Worm (Caenorhabditis elegans) whole organism, L3 larva: ENCODE results near the gene fbxa-133.
"Not testable (repeated sequence)": the region's sequence is repeated elsewhere in the genome, so short reads cannot be mapped to it uniquely, and the experiment has no call there.

Experiments used
- R02D3.7 ChIP-seq: fragments of 150-350 bp; optimal IDR thresholded peaks from 2 replicates; lab custom pipeline; 2014; ENCODE audit warnings: missing biosample characterization, missing genetic modification characterization
- ZK546.5 ChIP-seq: sonication (generic microtip); optimal IDR thresholded peaks from 2 replicates; lab custom pipeline; 2017; ENCODE audit warnings: missing biosample characterization, missing genetic modification characterization
- ceh-16 ChIP-seq: sonication (generic microtip); optimal IDR thresholded peaks from 2 replicates; lab custom pipeline; 2017; ENCODE audit warnings: missing biosample characterization, missing genetic modification characterization
- ceh-28 ChIP-seq: fragments of 150-350 bp; optimal IDR thresholded peaks from 2 replicates; lab custom pipeline; 2014; ENCODE audit warnings: missing biosample characterization, missing genetic modification reagents, missing genetic modification characterization
- ceh-82 ChIP-seq: fragments of 150-350 bp; optimal IDR thresholded peaks from 2 replicates; lab custom pipeline; 2014; ENCODE audit warnings: missing biosample characterization, missing genetic modification characterization
- egl-27 ChIP-seq: sonication (generic microtip); optimal IDR thresholded peaks from 4 replicates; lab custom pipeline; 2017; ENCODE audit warnings: missing biosample characterization, missing genetic modification reagents, missing genetic modification characterization
- egl-5 ChIP-seq: fragments of 150-350 bp; optimal IDR thresholded peaks from 2 replicates; lab custom pipeline; 2017; ENCODE audit warnings: missing biosample characterization, missing genetic modification reagents, missing genetic modification characterization, inconsistent platforms
- elt-2 ChIP-seq: sonication (generic microtip); optimal IDR thresholded peaks from 2 replicates; lab custom pipeline; 2016; ENCODE audit warnings: missing genetic modification reagents, mild to moderate bottlenecking, missing genetic modification characterization, missing compliant biosample characterization
- elt-3 ChIP-seq, 3 experiments: fragments of 150-350 bp in 1 of 3; sonication (generic microtip) in 2 of 3; optimal IDR thresholded peaks; 2 replicates in 2 of 3; 4 replicates in 1 of 3; lab custom pipeline; 2014 to 2017; ENCODE audit warnings: missing biosample characterization in 3 of 3, missing genetic modification characterization in 3 of 3
- eor-1 ChIP-seq, 2 experiments: fragments of 150-350 bp; optimal IDR thresholded peaks; 2 replicates each; lab custom pipeline; 2014 to 2018; ENCODE audit warnings: missing biosample characterization in 2 of 2, missing genetic modification characterization in 2 of 2
- fkh-10 ChIP-seq: sonication (generic microtip); optimal IDR thresholded peaks from 2 replicates; lab custom pipeline; 2017; ENCODE audit warnings: missing biosample characterization, missing genetic modification reagents, missing genetic modification characterization
- fkh-2 ChIP-seq: fragments of 150-350 bp; optimal IDR thresholded peaks from 2 replicates; lab custom pipeline; 2014; ENCODE audit warnings: missing biosample characterization, missing genetic modification reagents, missing genetic modification characterization
- fos-1 ChIP-seq: fragments of 150-350 bp; optimal IDR thresholded peaks from 2 replicates; lab custom pipeline; 2014; ENCODE audit warnings: missing biosample characterization, missing genetic modification characterization
- hmg-11 ChIP-seq: sonication (generic microtip); optimal IDR thresholded peaks from 2 replicates; lab custom pipeline; 2016; ENCODE audit warnings: missing genetic modification characterization, missing compliant biosample characterization
- lin-15B ChIP-seq: fragments of 150-350 bp; optimal IDR thresholded peaks from 2 replicates; lab custom pipeline; 2014; ENCODE audit warnings: missing biosample characterization, missing genetic modification characterization
- lin-39 ChIP-seq: fragments of 150-350 bp; optimal IDR thresholded peaks from 2 replicates; lab custom pipeline; 2018; ENCODE audit warnings: missing biosample characterization, missing genetic modification reagents, missing genetic modification characterization
- lsy-12 ChIP-seq: sonication (generic microtip); optimal IDR thresholded peaks from 2 replicates; lab custom pipeline; 2016; ENCODE audit warnings: mild to moderate bottlenecking, missing genetic modification characterization, missing compliant biosample characterization
- mml-1 ChIP-seq: fragments of 150-350 bp; sonication (generic microtip); optimal IDR thresholded peaks from 3 replicates; lab custom pipeline; 2014; ENCODE audit warnings: missing biosample characterization, missing genetic modification characterization
- nfya-1 ChIP-seq: sonication (generic microtip); optimal IDR thresholded peaks from 2 replicates; lab custom pipeline; 2017; ENCODE audit warnings: missing genetic modification characterization, mild to moderate bottlenecking, missing compliant biosample characterization, antibody characterized with exemption, moderate library complexity; ENCODE audit not compliant: insufficient read depth
- nhr-11 ChIP-seq: fragments of 150-350 bp; optimal IDR thresholded peaks from 2 replicates; lab custom pipeline; 2014; ENCODE audit warnings: missing biosample characterization, missing genetic modification characterization
- nhr-12 ChIP-seq: fragments of 150-350 bp; optimal IDR thresholded peaks from 2 replicates; lab custom pipeline; 2014; ENCODE audit warnings: missing biosample characterization, missing genetic modification characterization
- nhr-23 ChIP-seq: fragments of 150-350 bp; optimal IDR thresholded peaks from 2 replicates; lab custom pipeline; 2014; ENCODE audit warnings: missing biosample characterization, missing genetic modification reagents, missing genetic modification characterization
- nhr-237 ChIP-seq: fragments of 150-350 bp; optimal IDR thresholded peaks from 2 replicates; lab custom pipeline; 2014; ENCODE audit warnings: missing biosample characterization, missing genetic modification characterization
- nhr-28 ChIP-seq: fragments of 150-350 bp; optimal IDR thresholded peaks from 2 replicates; lab custom pipeline; 2014; ENCODE audit warnings: missing biosample characterization, missing genetic modification characterization
- nhr-43 ChIP-seq: sonication (generic microtip); optimal IDR thresholded peaks from 2 replicates; lab custom pipeline; 2016; ENCODE audit warnings: mild to moderate bottlenecking, missing genetic modification characterization, missing compliant biosample characterization; ENCODE audit not compliant: poor library complexity, severe bottlenecking
- pha-4 ChIP-seq: fragments of 150-350 bp; optimal IDR thresholded peaks from 2 replicates; lab custom pipeline; 2014; ENCODE audit warnings: missing biosample characterization, missing genetic modification reagents, missing genetic modification characterization
- pqm-1 ChIP-seq: fragments of 150-350 bp; optimal IDR thresholded peaks from 2 replicates; lab custom pipeline; 2017; ENCODE audit warnings: missing biosample characterization, missing genetic modification characterization, inconsistent platforms
- snpc-4 ChIP-seq: fragments of 150-350 bp; optimal IDR thresholded peaks from 2 replicates; lab custom pipeline; 2014; ENCODE audit warnings: missing biosample characterization, missing genetic modification characterization
- tbx-2 ChIP-seq: sonication (generic microtip); optimal IDR thresholded peaks from 2 replicates; lab custom pipeline; 2016; ENCODE audit warnings: mild to moderate bottlenecking, missing genetic modification characterization, missing compliant biosample characterization
- unc-39 ChIP-seq: sonication (generic microtip); optimal IDR thresholded peaks from 4 replicates; lab custom pipeline; 2017; ENCODE audit warnings: missing biosample characterization, missing genetic modification characterization
- unc-62 ChIP-seq: fragments of 150-350 bp; sonication (generic microtip); optimal IDR thresholded peaks from 4 replicates; lab custom pipeline; 2014; ENCODE audit warnings: missing biosample characterization, missing genetic modification reagents, missing genetic modification characterization
- zag-1 ChIP-seq: fragments of 150-350 bp; optimal IDR thresholded peaks from 2 replicates; lab custom pipeline; 2014; ENCODE audit warnings: missing biosample characterization, missing genetic modification characterization

fbxa-133 gene

ce11 chrV:17584352-17584843 lies at the start of gene fbxa-133:
fbxa-133 (plus strand) TSS chrV:17584793.
- TF ChIP-seq eor-1 (tag; optimal IDR thresholded peaks at IDR 0.05; lab: Kevin White, UChicago); fkh-2 (tag; lab: Kevin White, UChicago); nhr-23 (tag; lab: Kevin White, UChicago): not testable (repeated sequence)

DNA sequence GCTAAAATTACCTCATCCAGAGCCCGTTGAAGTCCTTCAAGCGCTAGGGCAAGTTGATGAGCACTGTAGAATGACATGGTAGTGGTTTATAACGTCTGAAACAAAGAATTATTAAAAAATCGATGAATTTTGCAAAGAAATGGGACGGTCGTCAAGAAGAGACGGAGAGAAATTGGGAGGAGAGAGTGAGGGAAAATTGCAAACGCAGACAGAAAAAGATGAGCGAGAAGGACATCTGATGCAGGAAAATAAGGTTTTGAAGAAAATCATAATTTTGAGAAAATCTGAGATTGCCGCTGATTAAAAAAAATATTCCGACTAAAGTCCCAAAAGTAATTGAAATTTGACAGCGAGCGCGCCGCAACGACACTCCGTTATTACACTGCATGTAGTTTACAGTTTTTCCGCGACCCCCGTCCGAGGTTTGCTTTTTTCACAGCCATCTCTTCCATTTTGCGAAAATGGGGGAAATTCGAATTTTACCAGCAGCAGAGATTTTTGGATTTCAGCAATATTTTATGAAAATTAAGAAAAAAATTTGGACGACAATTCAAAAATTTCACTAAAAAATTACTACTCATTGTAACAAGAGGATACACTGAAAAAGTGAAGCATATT lies 46.2 kb upstream of the fbxa-133 start, which contains the start of gene C18D4.6:
C18D4.6 (minus strand) TSS at position 97 of the 618 bp plus-strand sequence.
- TF ChIP-seq zag-1 (tag; lab: Kevin White, UChicago) (no peak), tbx-2 (no peak), pha-4 (tag; lab: Kevin White, UChicago) (peak; percentile 23), nhr-28 (tag; lab: Kevin White, UChicago) (no peak), nhr-43 (no peak), lsy-12 (tag; lab: Kevin White, UChicago) (no peak), lin-39 (tag; lab: Kevin White, UChicago) (no peak), lin-15B (tag; lab: Kevin White, UChicago) (peak; percentile 32)

- no peak for TF ChIP-seq egl-5 (tag; lab: Kevin White, UChicago)
- TF ChIP-seq nhr-237 = no peak
- no peak for TF ChIP-seq nhr-12 (tag; lab: Kevin White, UChicago)
- TF ChIP-seq lsy-12 (tag; lab: Kevin White, UChicago) = no peak
- no peak for TF ChIP-seq eor-1 (tag; optimal IDR thresholded peaks at IDR 0.05; lab: Kevin White, UChicago)
- TF ChIP-seq snpc-4 = no peak
- no peak for TF ChIP-seq tbx-2
- TF ChIP-seq unc-39 (tag; lab: Kevin White, UChicago) = no peak
- no peak for TF ChIP-seq nhr-11 (tag; lab: Kevin White, UChicago)
- TF ChIP-seq egl-27 = no peak
- TF ChIP-seq pqm-1 (tag; lab: Kevin White, UChicago) = no peak
- TF ChIP-seq nhr-43 = no peak
- no peak for TF ChIP-seq elt-3 (tag; optimal IDR thresholded peaks at IDR 0.05; lab: Kevin White, UChicago)
- no peak for TF ChIP-seq fos-1 (tag; lab: Kevin White, UChicago)
- no peak for TF ChIP-seq ceh-28 (tag; lab: Kevin White, UChicago)
- no peak for TF ChIP-seq ceh-82 (tag; lab: Kevin White, UChicago)
- TF ChIP-seq elt-2 (tag; lab: Kevin White, UChicago) = no peak
- TF ChIP-seq ceh-16 (tag; lab: Kevin White, UChicago) = no peak
Observed at ce11 chrV:17539289-17539688, 45.3 kb upstream of the fbxa-133 start.

DNA sequence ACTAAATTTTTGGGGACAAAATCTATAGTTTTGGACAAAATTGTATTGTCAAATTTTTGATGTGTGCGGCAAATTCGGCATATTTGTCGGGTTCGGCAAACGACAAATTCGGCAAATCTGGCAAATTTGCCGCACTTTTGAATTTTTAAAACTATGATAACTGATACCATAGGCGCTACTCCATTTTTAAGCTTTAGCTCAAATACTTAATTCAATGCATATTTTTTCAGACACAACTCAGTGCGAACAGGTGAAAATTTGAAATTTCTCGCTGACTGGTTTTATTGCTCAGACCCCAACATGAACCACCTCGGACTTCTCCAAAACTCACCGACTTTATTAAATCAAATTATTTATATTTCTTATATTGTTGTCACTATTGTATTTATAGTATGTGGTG lies 44.3 kb upstream of the fbxa-133 start, which contains the start of gene srz-25:
srz-25 (plus strand) TSS at position 301 of the 400 bp plus-strand sequence.
- TF ChIP-seq lin-15B (tag; lab: Kevin White, UChicago) (no peak), ZK546.5 (no peak), hmg-11 (tag; lab: Kevin White, UChicago) (no peak)

DNA sequence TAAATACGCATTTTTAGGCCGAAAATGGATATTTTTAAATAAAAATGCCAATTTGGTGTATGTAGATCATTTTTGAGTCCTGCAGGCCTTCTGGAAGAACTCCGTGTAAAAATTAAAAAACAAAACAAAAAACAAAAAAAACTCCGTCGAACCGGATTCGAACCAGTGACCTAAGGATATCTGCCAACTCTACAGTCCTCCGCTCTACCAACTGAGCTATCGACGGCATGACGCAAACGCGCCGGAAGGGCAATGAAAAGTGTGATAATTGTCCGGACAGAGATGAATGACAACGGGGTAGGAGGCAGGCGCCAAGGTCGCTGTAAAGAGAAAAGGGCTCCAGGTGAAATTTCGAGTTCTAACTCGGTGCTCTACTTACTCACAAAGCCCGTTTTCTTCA lies 42.3 kb upstream of the fbxa-133 start:
- TF ChIP-seq nhr-11 (tag; lab: Kevin White, UChicago) = no peak
- no peak for TF ChIP-seq elt-3 (tag; optimal IDR thresholded peaks at IDR 0.05; lab: Kevin White, UChicago)
- TF ChIP-seq fkh-10 (GFP tag; lab: Kevin White, UChicago) = no peak
- TF ChIP-seq fkh-2 (tag; lab: Kevin White, UChicago) = no peak
- TF ChIP-seq ceh-82 (tag; lab: Kevin White, UChicago) = no peak
- no peak for TF ChIP-seq mml-1 (tag; lab: Kevin White, UChicago)
- TF ChIP-seq nfya-1 (tag; lab: Kevin White, UChicago) = no peak
- no peak for TF ChIP-seq unc-39 (tag; lab: Kevin White, UChicago)
- TF ChIP-seq unc-62 = no peak
- no peak for TF ChIP-seq snpc-4
- no peak for TF ChIP-seq egl-27
- no peak for TF ChIP-seq elt-2 (tag; lab: Kevin White, UChicago)
- TF ChIP-seq R02D3.7 (tag; lab: Kevin White, UChicago) = no peak
- TF ChIP-seq nhr-12 (tag; lab: Kevin White, UChicago) = no peak
